Worm (Caenorhabditis elegans): ENCODE results near the gene ZC373.2.

DNA sequence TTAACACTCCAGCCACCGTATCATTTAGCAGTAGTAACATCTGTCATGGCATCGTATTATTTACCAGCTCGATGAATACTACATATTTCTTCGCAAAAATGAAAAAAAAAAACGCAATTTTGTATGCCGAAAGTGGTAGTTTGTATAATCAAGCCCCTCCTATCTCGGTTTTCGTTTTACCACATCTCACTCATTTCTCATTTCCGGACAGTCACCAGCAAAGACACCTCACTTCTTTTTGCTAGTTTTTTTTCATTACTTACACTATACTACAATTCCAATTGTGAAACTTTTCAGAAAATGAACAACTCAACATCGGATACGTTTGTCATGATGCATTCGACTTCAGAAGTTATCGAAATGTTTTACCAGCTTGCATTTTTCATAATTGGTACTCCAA is 9.1 kb downstream of the ZC373.2 start, which contains the start of gene gnrr-3:
- TF ChIP-seq unc-62 (GFP tag; optimal IDR thresholded peaks at IDR 0.05) = no peak
- TF ChIP-seq ceh-28 (tag; optimal IDR thresholded peaks at IDR 0.05) = no peak
- TF ChIP-seq lin-15B (tag; optimal IDR thresholded peaks at IDR 0.05) = no peak
- no peak for TF ChIP-seq nhr-25 (tag; optimal IDR thresholded peaks at IDR 0.05)
- TF ChIP-seq elt-2 (tag; optimal IDR thresholded peaks at IDR 0.05) = no peak
- TF ChIP-seq aly-2 (tag; optimal IDR thresholded peaks at IDR 0.05) = no peak
- no peak for TF ChIP-seq zag-1 (tag; optimal IDR thresholded peaks at IDR 0.05)
- TF ChIP-seq snpc-4 (tag; optimal IDR thresholded peaks at IDR 0.05) = no peak
- no peak for TF ChIP-seq egl-27 (tag; optimal IDR thresholded peaks at IDR 0.05)

All from whole organism, L3 larva.